Worm (Caenorhabditis elegans): ENCODE results near the gene nhr-63.

DNA sequence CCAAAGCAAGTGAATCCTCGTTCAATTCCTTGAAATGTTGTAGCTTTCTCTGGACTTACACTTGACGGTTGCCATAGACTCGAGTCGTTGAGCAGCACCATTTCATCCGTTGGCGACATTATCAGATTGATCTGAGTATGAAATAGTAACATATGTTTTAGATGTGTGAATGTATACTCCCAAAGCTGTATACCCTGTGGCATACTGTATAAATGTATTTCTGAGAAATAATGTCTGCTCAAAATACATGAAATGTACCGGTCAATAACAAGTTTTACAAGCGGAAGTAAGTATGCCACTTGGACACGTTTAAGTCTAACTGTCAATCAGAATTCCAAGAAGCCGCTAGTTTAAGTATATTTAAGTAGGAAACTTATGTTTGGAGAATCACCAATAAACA lies 7.2 kb downstream of the nhr-63 start, which contains the start of gene str-233:
- TF ChIP-seq dpl-1 (GFP tag; optimal IDR thresholded peaks at IDR 0.05) (no peak), ZK185.1 (tag; optimal IDR thresholded peaks at IDR 0.05; ENCODE audit: poor library complexity, severe bottlenecking) (no peak), ceh-27 (GFP tag; optimal IDR thresholded peaks at IDR 0.05) (no peak), nhr-179 (tag; optimal IDR thresholded peaks at IDR 0.05) (no peak), athp-1 (tag; optimal IDR thresholded peaks at IDR 0.05) (no peak), ztf-6 (GFP tag; IDR thresholded peaks at IDR 0.05) (no peak), F37B4.10 (GFP tag; IDR thresholded peaks at IDR 0.05) (no peak), Y79H2A.3 (GFP tag; conservative IDR thresholded peaks at IDR 0.05) (no peak), unc-62 (GFP tag; optimal IDR thresholded peaks at IDR 0.05) (no peak)
